In the genomic region with DNA sequence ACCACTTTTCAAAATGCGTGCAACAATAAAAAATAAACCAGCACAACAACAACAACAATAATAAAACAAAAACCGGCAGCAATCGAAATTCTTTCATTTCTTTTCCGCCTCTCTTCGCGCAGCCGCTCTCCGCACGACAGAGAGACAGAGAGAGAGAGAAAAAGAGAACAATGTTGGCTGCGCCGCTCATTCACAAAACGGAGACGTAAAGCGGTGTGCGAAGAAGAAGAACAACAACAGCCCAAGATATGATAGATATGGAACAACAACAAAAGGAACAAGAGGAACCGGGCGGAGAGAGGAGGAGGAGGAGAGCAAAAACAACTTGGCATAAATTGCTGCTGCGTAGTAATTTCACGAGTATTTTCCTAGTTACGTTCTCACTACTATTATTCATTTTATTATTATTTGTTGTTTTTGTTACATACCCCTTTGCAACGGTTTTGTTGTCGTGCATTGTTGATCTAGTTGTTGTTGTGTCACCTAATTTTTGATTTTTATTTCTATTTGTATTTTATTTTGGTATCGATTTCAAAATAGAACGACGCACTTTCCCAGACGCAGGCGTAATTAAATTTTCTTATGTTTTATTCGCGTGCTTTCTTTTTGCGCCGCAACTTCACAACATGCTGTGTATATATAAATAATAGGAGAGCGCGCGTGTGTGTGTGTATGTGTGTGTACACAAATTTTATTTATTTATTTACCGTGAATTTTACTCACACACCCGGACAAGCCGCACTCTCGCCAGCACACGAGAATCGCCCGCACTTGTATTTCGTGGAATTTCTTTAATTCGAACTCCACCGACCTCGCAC, we compare ENCODE assay signal across 1 fruit fly cellular context.
A peak's percentile ranks its signal among the peaks of the same experiment; 100 is the strongest.
TF ChIP-seq lines count a peak whose summit lies in the region.

No protein-coding gene starts in this region.

TF ChIP-seq in whole organism, embryonic, 481 proteins besides CTCF, POLR2A, EP300 and RAD21 (continued from another document):
- TF ChIP-seq Dip3 (GFP tag; optimal IDR thresholded peaks at IDR 0.05; lab: Kevin White, UChicago) (no peak), Nf-YC (tag; optimal IDR thresholded peaks at IDR 0.05; lab: Kevin White, UChicago) (no peak), CG12299 (tag; optimal IDR thresholded peaks at IDR 0.05; lab: Kevin White, UChicago) (no peak), tin (GFP tag; optimal IDR thresholded peaks at IDR 0.05; lab: Kevin White, UChicago) (no peak), vvl (GFP tag; IDR thresholded peaks at IDR 0.05; lab: Robert Waterston, UW) (no peak), Bteb2 (GFP tag; optimal IDR thresholded peaks at IDR 0.05; lab: Kevin White, UChicago) (no peak), CG3065 (GFP tag; optimal IDR thresholded peaks at IDR 0.05; lab: Kevin White, UChicago) (no peak), CG18262 (tag; optimal IDR thresholded peaks at IDR 0.05; lab: Kevin White, UChicago) (no peak), Sox102F (GFP tag; optimal IDR thresholded peaks at IDR 0.05; lab: Kevin White, UChicago) (no peak), Deaf1 (tag; optimal IDR thresholded peaks at IDR 0.05; lab: Kevin White, UChicago) (peak; percentile 35), ro (GFP tag; IDR thresholded peaks at IDR 0.05; lab: Robert Waterston, UW) (no peak), hkb (optimal IDR thresholded peaks at IDR 0.05; lab: Kevin White, UChicago) (no peak), hkb (GFP tag; IDR thresholded peaks at IDR 0.05; lab: Robert Waterston, UW) (no peak), CG6254 (GFP tag; optimal IDR thresholded peaks at IDR 0.05; lab: Kevin White, UChicago) (peak; percentile 49), CG9215 (GFP tag; IDR thresholded peaks at IDR 0.05; lab: Robert Waterston, UW) (no peak), CG5953 (GFP tag; IDR thresholded peaks at IDR 0.05; lab: Robert Waterston, UW) (no peak), jigr1 (GFP tag; IDR thresholded peaks at IDR 0.05; lab: Robert Waterston, UW) (no peak), Hmx (GFP tag; optimal IDR thresholded peaks at IDR 0.05; lab: Kevin White, UChicago) (no peak), CG6791 (GFP tag; IDR thresholded peaks at IDR 0.05; lab: Robert Waterston, UW; ENCODE audit: partially characterized antibody) (no peak), CG9437 (GFP tag; optimal IDR thresholded peaks at IDR 0.05; lab: Kevin White, UChicago) (no peak), CG31365 (tag; optimal IDR thresholded peaks at IDR 0.05; lab: Kevin White, UChicago) (peak; percentile 48), gem (tag; optimal IDR thresholded peaks at IDR 0.05; lab: Kevin White, UChicago) (peak; percentile 9), Eip74EF (GFP tag; optimal IDR thresholded peaks at IDR 0.05; lab: Kevin White, UChicago) (peak in 1 of 2 experiments; percentile 20)
